Fruit fly (Drosophila melanogaster) S2 (cell line): Measurements from ENCODE around the gene Pde1c.

Experiments used
- CG8478 ChIP-seq: fragments of >200 bp; optimal IDR thresholded peaks from 2 replicates; lab custom pipeline; 2018
- CTCF ChIP-seq, 2 experiments: fragments of >200 bp; optimal IDR thresholded peaks; 2 replicates each; lab custom pipeline; 2018

DNA sequence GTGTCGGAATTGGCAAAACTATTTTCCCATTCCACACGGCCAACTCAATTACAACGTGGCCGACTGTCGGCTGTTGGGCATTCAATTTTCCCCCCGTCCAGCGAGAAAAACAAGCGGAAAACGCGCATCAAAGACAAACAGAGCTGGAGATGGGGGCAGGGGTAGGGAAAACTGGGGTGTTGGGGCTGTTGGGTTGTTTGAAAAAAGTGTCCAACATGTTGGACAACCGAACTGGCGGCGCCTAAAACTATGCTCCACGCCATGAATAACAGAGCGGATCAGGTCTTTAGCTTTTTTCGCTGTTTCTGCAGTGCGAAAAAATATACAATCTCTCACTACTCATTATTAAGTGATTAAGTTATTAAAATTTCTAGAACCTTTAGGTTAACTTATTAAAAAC is 13.9 kb upstream of the Pde1c start:
- no peak for TF ChIP-seq CG8478 (lab: Kevin White, UChicago)
- TF ChIP-seq CTCF (optimal IDR thresholded peaks at IDR 0.05; lab: Kevin White, UChicago): no peak
